Fruit fly (Drosophila melanogaster) whole organism, embryonic: ENCODE measurements around the gene sws.

Experiments used
- Asciz ChIP-seq: fragments of 200-800 bp; sonication (Bioruptor generic); optimal IDR thresholded peaks from 2 replicates; lab custom pipeline; 2017; ENCODE audit warnings: missing biosample characterization, mild to moderate bottlenecking, missing genetic modification characterization, missing genetic modification reagents
- Atf-2 ChIP-seq: fragments of 200-800 bp; sonication (Bioruptor generic); optimal IDR thresholded peaks from 2 replicates; lab custom pipeline; 2016; ENCODE audit warnings: missing biosample characterization, missing genetic modification characterization
- BEAF-32 ChIP-seq: fragments of 200-800 bp; sonication (Bioruptor generic); optimal IDR thresholded peaks from 3 replicates; lab custom pipeline; 2017; ENCODE audit warnings: missing biosample characterization, missing genetic modification characterization, mild to moderate bottlenecking, moderate library complexity, missing genetic modification reagents
- CG10274 ChIP-seq: fragments of 200-800 bp; sonication (Bioruptor generic); optimal IDR thresholded peaks from 3 replicates; lab custom pipeline; 2017; ENCODE audit warnings: missing biosample characterization, mild to moderate bottlenecking, missing genetic modification characterization
- CG10431 ChIP-seq: fragments of 200-800 bp; sonication (Bioruptor generic); optimal IDR thresholded peaks from 3 replicates; lab custom pipeline; 2018; ENCODE audit warnings: missing biosample characterization, mild to moderate bottlenecking, missing genetic modification characterization
- CG11085 ChIP-seq: fragments of 200-800 bp; sonication (Bioruptor generic); IDR thresholded peaks from 2 replicates; pipeline ENCODE4 v1.3.6; 2022; ENCODE audit warnings: missing biosample characterization, missing genetic modification characterization
- CG11723 ChIP-seq: fragments of 200-800 bp; sonication (Bioruptor generic); optimal IDR thresholded peaks from 2 replicates; lab custom pipeline; 2017; ENCODE audit warnings: missing biosample characterization, mild to moderate bottlenecking, missing genetic modification characterization
- CG12659 ChIP-seq: fragments of 200-800 bp; sonication (Bioruptor generic); optimal IDR thresholded peaks from 3 replicates; lab custom pipeline; 2017; ENCODE audit warnings: mild to moderate bottlenecking, missing biosample characterization, missing genetic modification reagents, missing genetic modification characterization
- CG14667 ChIP-seq: fragments of 200-800 bp; sonication (Bioruptor generic); IDR thresholded peaks from 2 replicates; pipeline ENCODE4 v1.3.6; 2022; ENCODE audit warnings: missing biosample characterization, missing genetic modification characterization
- CG17912 ChIP-seq: fragments of 200-800 bp; sonication (Bioruptor generic); optimal IDR thresholded peaks from 2 replicates; lab custom pipeline; 2018; ENCODE audit warnings: missing biosample characterization, mild to moderate bottlenecking, missing genetic modification characterization
- CG2202 ChIP-seq: fragments of 200-800 bp; sonication (Bioruptor generic); optimal IDR thresholded peaks from 2 replicates; lab custom pipeline; 2018; ENCODE audit warnings: missing biosample characterization, mild to moderate bottlenecking, missing genetic modification characterization
- CG33213 ChIP-seq: fragments of 200-800 bp; sonication (Bioruptor generic); optimal IDR thresholded peaks from 3 replicates; lab custom pipeline; 2016; ENCODE audit warnings: missing biosample characterization, missing genetic modification characterization
- CG3407 ChIP-seq: fragments of 200-800 bp; sonication (Bioruptor generic); optimal IDR thresholded peaks from 2 replicates; lab custom pipeline; 2018; ENCODE audit warnings: missing biosample characterization, mild to moderate bottlenecking, missing genetic modification characterization
- CG6683 ChIP-seq: fragments of 200-800 bp; sonication (Bioruptor generic); optimal IDR thresholded peaks from 2 replicates; lab custom pipeline; 2017; ENCODE audit warnings: missing biosample characterization, mild to moderate bottlenecking, missing genetic modification characterization, missing genetic modification reagents
- CG7271 ChIP-seq: fragments of 200-800 bp; sonication (Bioruptor generic); optimal IDR thresholded peaks from 2 replicates; lab custom pipeline; 2018; ENCODE audit warnings: missing biosample characterization, mild to moderate bottlenecking, missing genetic modification characterization, moderate library complexity
- CG8359 ChIP-seq: fragments of 200-800 bp; sonication (Bioruptor generic); optimal IDR thresholded peaks from 2 replicates; lab custom pipeline; 2017; ENCODE audit warnings: missing biosample characterization, mild to moderate bottlenecking, missing genetic modification characterization, borderline replicate concordance
- CG8388 ChIP-seq: fragments of 200-800 bp; sonication (Bioruptor generic); optimal IDR thresholded peaks from 2 replicates; lab custom pipeline; 2019; ENCODE audit warnings: missing biosample characterization, mild to moderate bottlenecking, missing genetic modification characterization, moderate library complexity
- CG9437 ChIP-seq: fragments of 200-800 bp; sonication (Bioruptor generic); optimal IDR thresholded peaks from 2 replicates; lab custom pipeline; 2018; ENCODE audit warnings: missing biosample characterization, mild to moderate bottlenecking, missing genetic modification characterization
- Camta ChIP-seq: fragments of 200-800 bp; sonication (Bioruptor generic); optimal IDR thresholded peaks from 2 replicates; lab custom pipeline; 2016; ENCODE audit warnings: missing biosample characterization, missing genetic modification characterization
- CkIIα-i1 ChIP-seq: fragments of 200-800 bp; sonication (Bioruptor generic); IDR thresholded peaks from 2 replicates; pipeline ENCODE4 v1.3.6; 2022; ENCODE audit warnings: missing biosample characterization, missing genetic modification characterization
- CrebB ChIP-seq: fragments of 200-800 bp; sonication (Bioruptor generic); optimal IDR thresholded peaks from 3 replicates; lab custom pipeline; 2018; ENCODE audit warnings: missing biosample characterization, mild to moderate bottlenecking, missing genetic modification characterization
- GATAe ChIP-seq: fragments of 200-800 bp; sonication (Bioruptor generic); conservative IDR thresholded peaks from 2 replicates; pipeline ENCODE4 v1.3.6; 2022; ENCODE audit warnings: missing biosample characterization, missing genetic modification characterization
- HLH4C ChIP-seq: fragments of 200-800 bp; sonication (Bioruptor generic); IDR thresholded peaks from 3 replicates; pipeline ENCODE4 v1.3.6; 2022; ENCODE audit warnings: missing biosample characterization, missing genetic modification characterization; ENCODE audit not compliant: partially characterized antibody
- Hand ChIP-seq: fragments of 200-800 bp; sonication (Bioruptor generic); optimal IDR thresholded peaks from 2 replicates; lab custom pipeline; 2017; ENCODE audit warnings: mild to moderate bottlenecking, missing biosample characterization, missing genetic modification reagents, missing genetic modification characterization
- Mrtf ChIP-seq: fragments of 200-800 bp; sonication (Bioruptor generic); IDR thresholded peaks from 3 replicates; pipeline ENCODE4 v1.3.6; 2022; ENCODE audit warnings: missing biosample characterization, missing genetic modification characterization
- NFAT ChIP-seq: fragments of 200-800 bp; sonication (Bioruptor generic); IDR thresholded peaks from 2 replicates; pipeline ENCODE4 v1.3.6; 2022; ENCODE audit warnings: missing biosample characterization, missing genetic modification characterization
- Six4 ChIP-seq: fragments of 200-800 bp; sonication (Bioruptor generic); optimal IDR thresholded peaks from 2 replicates; lab custom pipeline; 2016; ENCODE audit warnings: missing biosample characterization, missing genetic modification characterization
- Stat92E ChIP-seq, 3 experiments: fragments of >200 bp in 2 of 3; fragments of 200-800 bp in 1 of 3; sonication (Bioruptor generic) in 1 of 3; optimal IDR thresholded peaks; 2 replicates each; lab custom pipeline; 2017 to 2019; ENCODE audit warnings: missing biosample characterization in 3 of 3, missing genetic modification characterization in 3 of 3, mild to moderate bottlenecking in 1 of 3, moderate library complexity in 1 of 3
- al ChIP-seq: fragments of 200-800 bp; sonication (Bioruptor generic); IDR thresholded peaks from 2 replicates; pipeline ENCODE4 v1.3.6; 2022; ENCODE audit warnings: missing biosample characterization, missing genetic modification characterization
- ara ChIP-seq: fragments of 200-800 bp; sonication (Bioruptor generic); IDR thresholded peaks from 2 replicates; pipeline ENCODE4 v1.3.6; 2022; ENCODE audit warnings: missing biosample characterization, missing genetic modification characterization
- bcd ChIP-seq: fragments of 200-800 bp; sonication (Bioruptor generic); optimal IDR thresholded peaks from 2 replicates; lab custom pipeline; 2017; ENCODE audit warnings: missing biosample characterization, mild to moderate bottlenecking, missing genetic modification characterization
- chm ChIP-seq: fragments of 200-800 bp; sonication (Bioruptor generic); IDR thresholded peaks from 2 replicates; pipeline ENCODE4 v1.3.6; 2022; ENCODE audit warnings: missing biosample characterization, missing genetic modification characterization
- corto ChIP-seq: fragments of 200-800 bp; sonication (Bioruptor generic); optimal IDR thresholded peaks from 2 replicates; lab custom pipeline; 2016; ENCODE audit warnings: missing biosample characterization, mild to moderate bottlenecking, missing genetic modification characterization, moderate library complexity
- crol ChIP-seq: fragments of 200-800 bp; sonication (Bioruptor generic); IDR thresholded peaks from 2 replicates; pipeline ENCODE4 v1.3.6; 2022; ENCODE audit warnings: missing biosample characterization, missing genetic modification characterization
- danr ChIP-seq: fragments of 200-800 bp; sonication (Bioruptor generic); IDR thresholded peaks from 2 replicates; pipeline ENCODE4 v1.3.6; 2022; ENCODE audit warnings: missing biosample characterization, missing genetic modification characterization
- gcm ChIP-seq: fragments of 200-800 bp; sonication (Bioruptor generic); optimal IDR thresholded peaks from 2 replicates; lab custom pipeline; 2019; ENCODE audit warnings: missing biosample characterization, mild to moderate bottlenecking, missing genetic modification characterization, moderate library complexity
- gem ChIP-seq: fragments of 200-800 bp; sonication (Bioruptor generic); optimal IDR thresholded peaks from 2 replicates; lab custom pipeline; 2019; ENCODE audit warnings: missing biosample characterization, mild to moderate bottlenecking, missing genetic modification characterization, moderate library complexity
- hkb ChIP-seq, 2 experiments: fragments of 200-800 bp in 1 of 2; fragments of >200 bp in 1 of 2; sonication (Bioruptor generic) in 1 of 2; IDR thresholded peaks in 1 of 2; optimal IDR thresholded peaks in 1 of 2; 2 replicates each; pipeline versions ENCODE4 v1.3.6 to Lab custom; 2017 to 2022; ENCODE audit warnings: missing biosample characterization in 1 of 2, missing genetic modification characterization in 1 of 2
- p53 ChIP-seq: fragments of 200-800 bp; sonication (Bioruptor generic); optimal IDR thresholded peaks from 2 replicates; lab custom pipeline; 2016; ENCODE audit warnings: missing biosample characterization, missing genetic modification characterization
- psq ChIP-seq: fragments of 200-800 bp; sonication (Bioruptor generic); optimal IDR thresholded peaks from 2 replicates; lab custom pipeline; 2017; ENCODE audit warnings: missing biosample characterization, missing genetic modification characterization
- salm ChIP-seq: fragments of 200-800 bp; sonication (Bioruptor generic); optimal IDR thresholded peaks from 2 replicates; lab custom pipeline; 2018; ENCODE audit warnings: missing biosample characterization, mild to moderate bottlenecking, missing genetic modification characterization
- scrt ChIP-seq: fragments of 200-800 bp; sonication (Bioruptor generic); optimal IDR thresholded peaks from 2 replicates; lab custom pipeline; 2018; ENCODE audit warnings: missing biosample characterization, mild to moderate bottlenecking, missing genetic modification characterization, moderate library complexity
- sima ChIP-seq: fragments of 200-800 bp; sonication (Bioruptor generic); optimal IDR thresholded peaks from 2 replicates; lab custom pipeline; 2016; ENCODE audit warnings: missing biosample characterization, missing genetic modification characterization
- sna ChIP-seq: fragments of 200-800 bp; sonication (Bioruptor generic); IDR thresholded peaks from 2 replicates; pipeline ENCODE4 v1.3.6; 2022; ENCODE audit warnings: missing biosample characterization, missing genetic modification characterization; ENCODE audit not compliant: partially characterized antibody
- so ChIP-seq: fragments of 200-800 bp; sonication (Bioruptor generic); IDR thresholded peaks from 3 replicates; pipeline ENCODE4 v1.3.6; 2022; ENCODE audit warnings: missing biosample characterization, missing genetic modification characterization
- wek ChIP-seq: fragments of 200-800 bp; sonication (Bioruptor generic); optimal IDR thresholded peaks from 3 replicates; lab custom pipeline; 2018; ENCODE audit warnings: missing biosample characterization, mild to moderate bottlenecking, missing genetic modification characterization, moderate library complexity
- yki ChIP-seq: fragments of >200 bp; optimal IDR thresholded peaks from 3 replicates; lab custom pipeline; 2018

Gene sws

dm6 chrX:7908239-7909068 lies 59.6 kb downstream of the sws start, which contains the start of the genes dpr14 and spidey (continued):
- TF ChIP-seq CG14667 (GFP tag; lab: Robert Waterston, UW) (peak; percentile 86), Asciz (GFP tag; lab: Kevin White, UChicago) (peak; percentile 77), sna (GFP tag; lab: Robert Waterston, UW) (peak; percentile 35; the same call in 1 of the 2 replicates), CG11723 (GFP tag; lab: Kevin White, UChicago) (peak; percentile 80), danr (peak; percentile 84), CrebB (tag; lab: Kevin White, UChicago) (peak; percentile 87), ara (GFP tag; lab: Robert Waterston, UW) (peak; percentile 77), CG33213 (peak; percentile 80), CG8388 (GFP tag; lab: Kevin White, UChicago) (peak; percentile 100), CG10431 (GFP tag; lab: Kevin White, UChicago) (peak; percentile 75), corto (GFP tag; lab: Kevin White, UChicago) (no peak), BEAF-32 (GFP tag; lab: Kevin White, UChicago) (peak; percentile 50), sima (GFP tag; lab: Kevin White, UChicago) (peak; percentile 47), Camta (peak; percentile 83), CG8359 (peak; percentile 63), CkIIα-i1 (GFP tag; lab: Robert Waterston, UW) (peak; percentile 36; the same call in 1 of the 2 replicates), hkb (optimal IDR thresholded peaks at IDR 0.05; lab: Kevin White, UChicago) (no peak), hkb (GFP tag; IDR thresholded peaks at IDR 0.05; lab: Robert Waterston, UW) (peak; percentile 94), gcm (GFP tag; lab: Kevin White, UChicago) (peak; percentile 93), Six4 (GFP tag; lab: Kevin White, UChicago) (peak; percentile 78), CG12659 (GFP tag; lab: Kevin White, UChicago) (peak; percentile 92), CG7271 (no peak), Mrtf (peak; percentile 86), scrt (peak; percentile 90), CG3407 (peak; percentile 74), chm (peak; percentile 75), al (GFP tag; lab: Robert Waterston, UW) (peak; percentile 88), CG9437 (GFP tag; lab: Kevin White, UChicago) (peak; percentile 76), Stat92E (GFP tag; optimal IDR thresholded peaks at IDR 0.05; lab: Kevin White, UChicago) (no peak), Atf-2 (GFP tag; lab: Kevin White, UChicago) (peak; percentile 83), wek (peak; percentile 71), GATAe (GFP tag; lab: Robert Waterston, UW) (peak; percentile 93), HLH4C (GFP tag; lab: Robert Waterston, UW) (peak; percentile 62; the same call in 2 of the 3 replicates), CG6683 (GFP tag; lab: Kevin White, UChicago) (peak; percentile 85), CG10274 (peak; percentile 69), p53 (GFP tag; lab: Kevin White, UChicago) (peak; percentile 5), yki (lab: Kevin White, UChicago) (no peak), salm (tag; lab: Kevin White, UChicago) (peak; percentile 80), so (GFP tag; lab: Robert Waterston, UW) (peak; percentile 89), NFAT (peak; percentile 83), psq (GFP tag; lab: Kevin White, UChicago) (peak; percentile 49), CG2202 (peak; percentile 75), bcd (GFP tag; lab: Kevin White, UChicago) (peak; percentile 91), gem (tag; lab: Kevin White, UChicago) (peak; percentile 94), Hand (peak; percentile 88), CG17912 (GFP tag; lab: Kevin White, UChicago) (peak; percentile 49), crol (GFP tag; lab: Robert Waterston, UW) (peak; percentile 89), CG11085 (GFP tag; lab: Robert Waterston, UW) (peak; percentile 85)
